Worm (Caenorhabditis elegans): Measurements from ENCODE around the gene srh-213.

- TF ChIP-seq ztf-29 (GFP tag; IDR thresholded peaks at IDR 0.05): no peak
- TF ChIP-seq klf-2 (GFP tag; conservative IDR thresholded peaks at IDR 0.05): no peak
- TF ChIP-seq flt-1 (GFP tag; IDR thresholded peaks at IDR 0.05): no peak
- TF ChIP-seq ref-1 (GFP tag; conservative IDR thresholded peaks at IDR 0.05): no peak
Observed at ce11 chrV:3554869-3555268, 40.0 kb downstream of the srh-213 start, which contains the start of gene grl-29.
